Fruit fly (Drosophila melanogaster) whole organism, embryonic: ENCODE measurements around the gene FASN2.

Experiments
- Atf-2 ChIP-seq: fragments of 200-800 bp; sonication (Bioruptor generic); optimal IDR thresholded peaks from 2 replicates; lab custom pipeline; 2016; ENCODE audit warnings: missing biosample characterization, missing genetic modification characterization
- BEAF-32 ChIP-seq: fragments of 200-800 bp; sonication (Bioruptor generic); optimal IDR thresholded peaks from 3 replicates; lab custom pipeline; 2017; ENCODE audit warnings: missing biosample characterization, missing genetic modification characterization, mild to moderate bottlenecking, moderate library complexity, missing genetic modification reagents
- CG1024 ChIP-seq: fragments of 200-800 bp; sonication (Bioruptor generic); IDR thresholded peaks from 2 replicates; pipeline ENCODE4 v1.3.6; 2022; ENCODE audit warnings: missing biosample characterization, missing genetic modification characterization
- CG10431 ChIP-seq: fragments of 200-800 bp; sonication (Bioruptor generic); optimal IDR thresholded peaks from 3 replicates; lab custom pipeline; 2018; ENCODE audit warnings: missing biosample characterization, mild to moderate bottlenecking, missing genetic modification characterization
- CG11723 ChIP-seq: fragments of 200-800 bp; sonication (Bioruptor generic); optimal IDR thresholded peaks from 2 replicates; lab custom pipeline; 2017; ENCODE audit warnings: missing biosample characterization, mild to moderate bottlenecking, missing genetic modification characterization
- CG1233 ChIP-seq: fragments of 200-800 bp; sonication (Bioruptor generic); optimal IDR thresholded peaks from 4 replicates; lab custom pipeline; 2018; ENCODE audit warnings: missing biosample characterization, mild to moderate bottlenecking, missing genetic modification characterization
- CG14710 ChIP-seq: fragments of 200-800 bp; sonication (Bioruptor generic); optimal IDR thresholded peaks from 3 replicates; lab custom pipeline; 2019; ENCODE audit warnings: missing biosample characterization, mild to moderate bottlenecking, missing genetic modification characterization, moderate library complexity
- CG1603 ChIP-seq: fragments of 200-800 bp; sonication (Bioruptor generic); optimal IDR thresholded peaks from 2 replicates; lab custom pipeline; 2019; ENCODE audit warnings: missing biosample characterization, mild to moderate bottlenecking, missing genetic modification characterization, moderate library complexity
- CG2116 ChIP-seq: fragments of 200-800 bp; sonication (Bioruptor generic); optimal IDR thresholded peaks from 3 replicates; lab custom pipeline; 2018; ENCODE audit warnings: missing biosample characterization, mild to moderate bottlenecking, missing genetic modification characterization
- CG30020 ChIP-seq: fragments of 200-800 bp; optimal IDR thresholded peaks from 2 replicates; lab custom pipeline; 2019; ENCODE audit warnings: missing biosample characterization, mild to moderate bottlenecking, missing genetic modification characterization, moderate library complexity
- CG32532 ChIP-seq: fragments of 200-800 bp; sonication (Bioruptor generic); IDR thresholded peaks from 2 replicates; pipeline ENCODE4 v1.3.6; 2022; ENCODE audit warnings: missing biosample characterization, missing genetic modification characterization
- CG34224 ChIP-seq: fragments of 200-800 bp; sonication (Bioruptor generic); IDR thresholded peaks from 3 replicates; pipeline ENCODE4 v1.3.6; 2022; ENCODE audit warnings: missing biosample characterization, missing genetic modification characterization; ENCODE audit not compliant: partially characterized antibody
- CG4404 ChIP-seq: fragments of 200-800 bp; sonication (Bioruptor generic); IDR thresholded peaks from 2 replicates; pipeline ENCODE4 v1.3.6; 2022; ENCODE audit warnings: missing biosample characterization, missing genetic modification characterization
- CG4617 ChIP-seq: fragments of 200-800 bp; sonication (Bioruptor generic); optimal IDR thresholded peaks from 3 replicates; lab custom pipeline; 2016; ENCODE audit warnings: missing biosample characterization, missing genetic modification characterization, borderline replicate concordance
- CG7372 ChIP-seq: fragments of 200-800 bp; sonication (Bioruptor generic); IDR thresholded peaks from 2 replicates; pipeline ENCODE4 v1.3.6; 2022; ENCODE audit warnings: missing biosample characterization, missing genetic modification characterization
- CG8359 ChIP-seq: fragments of 200-800 bp; sonication (Bioruptor generic); optimal IDR thresholded peaks from 2 replicates; lab custom pipeline; 2017; ENCODE audit warnings: missing biosample characterization, mild to moderate bottlenecking, missing genetic modification characterization, borderline replicate concordance
- CG8388 ChIP-seq: fragments of 200-800 bp; sonication (Bioruptor generic); optimal IDR thresholded peaks from 2 replicates; lab custom pipeline; 2019; ENCODE audit warnings: missing biosample characterization, mild to moderate bottlenecking, missing genetic modification characterization, moderate library complexity
- CG9797 ChIP-seq: fragments of 200-800 bp; sonication (Bioruptor generic); optimal IDR thresholded peaks from 3 replicates; lab custom pipeline; 2018; ENCODE audit warnings: missing biosample characterization, mild to moderate bottlenecking, missing genetic modification characterization
- CHES-1-like ChIP-seq: fragments of 200-800 bp; sonication (Bioruptor generic); optimal IDR thresholded peaks from 2 replicates; lab custom pipeline; 2016; ENCODE audit warnings: missing biosample characterization, missing genetic modification characterization
- Dek ChIP-seq: fragments of 200-800 bp; sonication (Bioruptor generic); optimal IDR thresholded peaks from 3 replicates; lab custom pipeline; 2019; ENCODE audit warnings: missing biosample characterization, mild to moderate bottlenecking, missing genetic modification characterization, moderate library complexity
- Dip2 ChIP-seq: fragments of 200-800 bp; sonication (Bioruptor generic); IDR thresholded peaks from 2 replicates; pipeline ENCODE4 v1.3.6; 2022; ENCODE audit warnings: missing biosample characterization, missing genetic modification characterization
- Dref ChIP-seq: fragments of 200-800 bp; sonication (Bioruptor generic); IDR thresholded peaks from 2 replicates; pipeline ENCODE4 v1.3.6; 2022; ENCODE audit warnings: missing biosample characterization, missing genetic modification characterization
- E2f2 ChIP-seq: fragments of 200-800 bp; sonication (Bioruptor generic); IDR thresholded peaks from 2 replicates; pipeline ENCODE4 v1.3.6; 2022; ENCODE audit warnings: missing biosample characterization, missing genetic modification characterization
- Fer1 ChIP-seq: fragments of 200-800 bp; sonication (Bioruptor generic); optimal IDR thresholded peaks from 2 replicates; lab custom pipeline; 2017; ENCODE audit warnings: missing biosample characterization, mild to moderate bottlenecking, missing genetic modification characterization
- HLH4C ChIP-seq: fragments of 200-800 bp; sonication (Bioruptor generic); IDR thresholded peaks from 3 replicates; pipeline ENCODE4 v1.3.6; 2022; ENCODE audit warnings: missing biosample characterization, missing genetic modification characterization; ENCODE audit not compliant: partially characterized antibody
- MBD-R2 ChIP-seq: fragments of 200-800 bp; sonication (Bioruptor generic); IDR thresholded peaks from 2 replicates; pipeline ENCODE4 v1.3.6; 2022; ENCODE audit warnings: missing biosample characterization, missing genetic modification characterization
- MTF-1 ChIP-seq: fragments of 200-800 bp; sonication (Bioruptor generic); optimal IDR thresholded peaks from 2 replicates; lab custom pipeline; 2018; ENCODE audit warnings: missing biosample characterization, mild to moderate bottlenecking, missing genetic modification characterization, borderline replicate concordance
- Max ChIP-seq: fragments of 200-800 bp; sonication (Bioruptor generic); optimal IDR thresholded peaks from 2 replicates; lab custom pipeline; 2016; ENCODE audit warnings: missing biosample characterization, mild to moderate bottlenecking, missing genetic modification characterization
- Med ChIP-seq: fragments of 200-800 bp; sonication (Bioruptor generic); peaks from one replicate; lab custom pipeline; 2016; ENCODE audit warnings: missing biosample characterization, missing genetic modification characterization, mild to moderate bottlenecking, inconsistent platforms, moderate library complexity
- Myb ChIP-seq: fragments of 200-800 bp; sonication (Bioruptor generic); optimal IDR thresholded peaks from 2 replicates; lab custom pipeline; 2016; ENCODE audit warnings: missing biosample characterization, missing genetic modification characterization
- Nf-YA ChIP-seq: fragments of 200-800 bp; sonication (Bioruptor generic); IDR thresholded peaks from 2 replicates; pipeline ENCODE4 v1.3.6; 2022; ENCODE audit warnings: missing biosample characterization, missing genetic modification characterization
- NfI ChIP-seq: fragments of 200-800 bp; sonication (Bioruptor generic); optimal IDR thresholded peaks from 3 replicates; lab custom pipeline; 2018; ENCODE audit warnings: missing biosample characterization, mild to moderate bottlenecking, missing genetic modification characterization, moderate library complexity
- Oli ChIP-seq: fragments of 200-800 bp; sonication (Bioruptor generic); optimal IDR thresholded peaks from 2 replicates; lab custom pipeline; 2018; ENCODE audit warnings: missing biosample characterization, mild to moderate bottlenecking, missing genetic modification characterization, moderate library complexity
- Xrp1 ChIP-seq: fragments of 200-800 bp; sonication (Bioruptor generic); IDR thresholded peaks from 2 replicates; pipeline ENCODE4 v1.3.6; 2022; ENCODE audit warnings: missing biosample characterization, missing genetic modification characterization
- ci ChIP-seq: fragments of 200-800 bp; sonication (Bioruptor generic); IDR thresholded peaks from 3 replicates; pipeline ENCODE4 v1.3.6; 2022; ENCODE audit warnings: missing biosample characterization, missing genetic modification characterization
- corto ChIP-seq: fragments of 200-800 bp; sonication (Bioruptor generic); optimal IDR thresholded peaks from 2 replicates; lab custom pipeline; 2016; ENCODE audit warnings: missing biosample characterization, mild to moderate bottlenecking, missing genetic modification characterization, moderate library complexity
- dan ChIP-seq: fragments of 200-800 bp; sonication (Bioruptor generic); IDR thresholded peaks from 2 replicates; pipeline ENCODE4 v1.3.6; 2022; ENCODE audit warnings: missing biosample characterization, missing genetic modification characterization
- ewg ChIP-seq: fragments of 200-800 bp; sonication (Bioruptor generic); optimal IDR thresholded peaks from 3 replicates; lab custom pipeline; 2017; ENCODE audit warnings: mild to moderate bottlenecking, missing biosample characterization, missing genetic modification reagents, missing genetic modification characterization
- fd102C ChIP-seq: fragments of 200-800 bp; sonication (Bioruptor generic); optimal IDR thresholded peaks from 2 replicates; lab custom pipeline; 2018; ENCODE audit warnings: missing biosample characterization, mild to moderate bottlenecking, missing genetic modification characterization, moderate library complexity
- fd96Cb ChIP-seq: fragments of 200-800 bp; sonication (Bioruptor generic); optimal IDR thresholded peaks from 2 replicates; lab custom pipeline; 2018; ENCODE audit warnings: missing biosample characterization, mild to moderate bottlenecking, missing genetic modification characterization, moderate library complexity
- gt ChIP-seq: fragments of 200-800 bp; sonication (Bioruptor generic); IDR thresholded peaks from 2 replicates; pipeline ENCODE4 v1.3.6; 2022; ENCODE audit warnings: missing biosample characterization, missing genetic modification characterization
- hbn ChIP-seq: fragments of 200-800 bp; sonication (Bioruptor generic); IDR thresholded peaks from 2 replicates; pipeline ENCODE4 v1.3.6; 2022; ENCODE audit warnings: missing biosample characterization, missing genetic modification characterization; ENCODE audit not compliant: partially characterized antibody
- ind ChIP-seq: fragments of 200-800 bp; sonication (Bioruptor generic); optimal IDR thresholded peaks from 3 replicates; lab custom pipeline; 2016; ENCODE audit warnings: missing biosample characterization, missing genetic modification characterization
- lilli ChIP-seq: fragments of 200-800 bp; sonication (Bioruptor generic); optimal IDR thresholded peaks from 3 replicates; lab custom pipeline; 2016; ENCODE audit warnings: missing biosample characterization, missing genetic modification characterization
- onecut ChIP-seq: fragments of 200-800 bp; sonication (Bioruptor generic); IDR thresholded peaks from 2 replicates; pipeline ENCODE4 v1.3.6; 2022; ENCODE audit warnings: missing biosample characterization, missing genetic modification characterization
- phol ChIP-seq: fragments of 200-800 bp; sonication (Bioruptor generic); optimal IDR thresholded peaks from 3 replicates; lab custom pipeline; 2018; ENCODE audit warnings: missing biosample characterization, mild to moderate bottlenecking, missing genetic modification characterization, moderate library complexity
- pzg ChIP-seq: fragments of 200-800 bp; sonication (Bioruptor generic); optimal IDR thresholded peaks from 3 replicates; lab custom pipeline; 2018; ENCODE audit warnings: missing biosample characterization, mild to moderate bottlenecking, missing genetic modification characterization, moderate library complexity
- ro ChIP-seq: fragments of 200-800 bp; sonication (Bioruptor generic); IDR thresholded peaks from 2 replicates; pipeline ENCODE4 v1.3.6; 2022; ENCODE audit warnings: missing biosample characterization, missing genetic modification characterization
- wek ChIP-seq: fragments of 200-800 bp; sonication (Bioruptor generic); optimal IDR thresholded peaks from 3 replicates; lab custom pipeline; 2018; ENCODE audit warnings: missing biosample characterization, mild to moderate bottlenecking, missing genetic modification characterization, moderate library complexity
- zfh1 ChIP-seq: fragments of 200-800 bp; sonication (Bioruptor generic); IDR thresholded peaks from 3 replicates; pipeline ENCODE4 v1.3.6; 2022; ENCODE audit warnings: missing biosample characterization, missing genetic modification characterization

Gene FASN2

DNA sequence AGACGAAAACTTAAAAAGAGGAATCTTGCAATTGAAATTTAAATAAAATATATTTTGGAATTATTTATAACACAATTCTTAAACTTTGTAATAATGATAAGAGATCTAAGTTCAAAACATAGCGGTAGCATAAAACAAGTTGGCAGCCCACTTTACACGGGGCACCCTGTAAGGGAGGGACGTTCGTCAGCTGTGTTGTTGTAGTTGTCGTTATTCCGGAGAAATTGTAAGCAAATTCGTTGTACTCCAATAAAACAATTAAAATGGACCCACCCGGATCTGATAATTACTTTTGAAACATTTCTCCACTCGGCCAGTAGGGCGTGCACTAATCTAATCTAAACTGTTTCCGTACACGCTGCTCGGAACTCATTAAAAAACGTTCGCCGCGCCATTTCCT is 13.4 kb upstream of the FASN2 start, which contains the start of gene GABPI (continued):
- TF ChIP-seq CG2116 (GFP tag; lab: Kevin White, UChicago): peak; percentile 18
- peak; percentile 38 for TF ChIP-seq CG10431 (GFP tag; lab: Kevin White, UChicago)
- TF ChIP-seq phol (tag; lab: Kevin White, UChicago): peak; percentile 4
- TF ChIP-seq Xrp1 (GFP tag; lab: Robert Waterston, UW): 0 out of 2 replicates have a peak, but pooled peaks have one; percentile 13
- TF ChIP-seq E2f2 (GFP tag; lab: Robert Waterston, UW): peak; percentile 93
- TF ChIP-seq Max: no peak
- no peak for TF ChIP-seq ind
- TF ChIP-seq HLH4C (GFP tag; lab: Robert Waterston, UW): no peak
- TF ChIP-seq CG8359 (GFP tag; lab: Kevin White, UChicago): no peak
- no peak for TF ChIP-seq wek (GFP tag; lab: Kevin White, UChicago)
- no peak for TF ChIP-seq CG11723
- peak; percentile 76 for TF ChIP-seq ci (GFP tag; lab: Robert Waterston, UW)
- peak; percentile 35 for TF ChIP-seq CG4617
- peak; percentile 44; the same call in 1 of the 2 replicates for TF ChIP-seq CG32532 (GFP tag; lab: Robert Waterston, UW)
- 0 out of 2 replicates have a peak, but pooled peaks have one; percentile 18 for TF ChIP-seq hbn (GFP tag; lab: Robert Waterston, UW)
- TF ChIP-seq CHES-1-like (GFP tag; lab: Kevin White, UChicago): peak; percentile 6
- TF ChIP-seq corto: no peak
- no peak for TF ChIP-seq ro (GFP tag; lab: Robert Waterston, UW)
- no peak for TF ChIP-seq Nf-YA (GFP tag; lab: Robert Waterston, UW)
- TF ChIP-seq CG4404: no peak
- peak; percentile 24 for TF ChIP-seq fd102C
- peak; percentile 9 for TF ChIP-seq CG14710 (tag; lab: Kevin White, UChicago)
- peak; percentile 52 for TF ChIP-seq Med (GFP tag; lab: Kevin White, UChicago)
- TF ChIP-seq CG1233 (GFP tag; lab: Kevin White, UChicago): peak; percentile 15
- TF ChIP-seq CG1603 (tag; lab: Kevin White, UChicago): peak; percentile 29
- no peak for TF ChIP-seq CG34224 (GFP tag; lab: Robert Waterston, UW)
- TF ChIP-seq Fer1 (GFP tag; lab: Kevin White, UChicago): no peak
- no peak for TF ChIP-seq Oli (tag; lab: Kevin White, UChicago)
- TF ChIP-seq dan (GFP tag; lab: Robert Waterston, UW): no peak
- TF ChIP-seq CG30020: peak; percentile 51
- TF ChIP-seq fd96Cb (tag; lab: Kevin White, UChicago): no peak
- peak; percentile 85 for TF ChIP-seq MBD-R2
- no peak for TF ChIP-seq Atf-2 (GFP tag; lab: Kevin White, UChicago)
- no peak for TF ChIP-seq Dip2 (GFP tag; lab: Robert Waterston, UW)
- TF ChIP-seq zfh1 (GFP tag; lab: Robert Waterston, UW): 0 out of 3 replicates have a peak, but pooled peaks have one; percentile 26
- 0 out of 2 replicates have a peak, but pooled peaks have one; percentile 15 for TF ChIP-seq CG1024 (GFP tag; lab: Robert Waterston, UW)
- TF ChIP-seq onecut: peak; percentile 67
- peak; percentile 22 for TF ChIP-seq BEAF-32 (GFP tag; lab: Kevin White, UChicago)
- TF ChIP-seq Dref (GFP tag; lab: Robert Waterston, UW): peak; percentile 37
- peak; percentile 56 for TF ChIP-seq pzg
- TF ChIP-seq CG8388 (GFP tag; lab: Kevin White, UChicago): no peak
- no peak for TF ChIP-seq ewg
- TF ChIP-seq lilli (GFP tag; lab: Kevin White, UChicago): peak; percentile 18
- no peak for TF ChIP-seq gt (GFP tag; lab: Robert Waterston, UW)
- no peak for TF ChIP-seq CG9797
- TF ChIP-seq Dek (tag; lab: Kevin White, UChicago): no peak
- TF ChIP-seq Myb: peak; percentile 63
- no peak for TF ChIP-seq CG7372
- peak; percentile 59 for TF ChIP-seq NfI
- no peak for TF ChIP-seq MTF-1
